Worm (Caenorhabditis elegans) whole organism, early embryonic: ENCODE data around the gene twf-2.

Source experiments
- B0310.2 ChIP-seq: sonication (generic microtip); optimal IDR thresholded peaks from 2 replicates; lab custom pipeline; 2016; ENCODE audit warnings: mild to moderate bottlenecking, missing genetic modification characterization, missing compliant biosample characterization
- F13C5.2 ChIP-seq: sonication (generic microtip); optimal IDR thresholded peaks from 2 replicates; lab custom pipeline; 2017; ENCODE audit warnings: mild to moderate bottlenecking, missing genetic modification characterization, inconsistent platforms, missing compliant biosample characterization
- aly-1 ChIP-seq: sonication (generic microtip); optimal IDR thresholded peaks from 2 replicates; lab custom pipeline; 2016; ENCODE audit warnings: missing genetic modification characterization, missing compliant biosample characterization
- ama-1 ChIP-seq: fragments of 150-350 bp; optimal IDR thresholded peaks from 2 replicates; lab custom pipeline; 2014
- ceh-13 ChIP-seq: fragments of 200-800 bp; sonication (Bioruptor generic); optimal IDR thresholded peaks from 2 replicates; lab custom pipeline; 2018; ENCODE audit warnings: mild to moderate bottlenecking, missing genetic modification characterization, missing compliant biosample characterization
- ceh-36 ChIP-seq: sonication (generic microtip); optimal IDR thresholded peaks from 2 replicates; lab custom pipeline; 2016; ENCODE audit warnings: missing genetic modification characterization, inconsistent platforms, missing compliant biosample characterization
- ets-7 ChIP-seq: sonication (generic microtip); optimal IDR thresholded peaks from 2 replicates; lab custom pipeline; 2016; ENCODE audit warnings: missing genotype, missing genetic modification characterization, missing compliant biosample characterization
- flt-1 ChIP-seq: fragments of 200-800 bp; sonication (Bioruptor generic); IDR thresholded peaks from 2 replicates; pipeline ENCODE4 v1.3.6; 2022; ENCODE audit warnings: missing genetic modification characterization, missing compliant biosample characterization
- hmbx-1 ChIP-seq: sonication (generic microtip); optimal IDR thresholded peaks from 2 replicates; lab custom pipeline; 2016; ENCODE audit warnings: mild to moderate bottlenecking, missing genetic modification characterization, missing compliant biosample characterization
- hmg-4 ChIP-seq: fragments of 200-800 bp; sonication (Bioruptor generic); optimal IDR thresholded peaks from 2 replicates; lab custom pipeline; 2018; ENCODE audit warnings: mild to moderate bottlenecking, missing genetic modification characterization, missing compliant biosample characterization
- hnd-1 ChIP-seq: sonication (generic microtip); optimal IDR thresholded peaks from 2 replicates; lab custom pipeline; 2016; ENCODE audit warnings: missing genetic modification characterization, missing compliant biosample characterization
- pes-1 ChIP-seq: fragments of 200-800 bp; sonication (Bioruptor generic); IDR thresholded peaks from 2 replicates; pipeline ENCODE4 v1.3.6; 2022; ENCODE audit warnings: missing genetic modification reagents, missing genetic modification characterization, missing compliant biosample characterization
- sea-1 ChIP-seq: fragments of 200-800 bp; sonication (Bioruptor generic); conservative IDR thresholded peaks from 2 replicates; pipeline ENCODE4 v1.3.6; 2022; ENCODE audit warnings: missing genetic modification characterization, missing compliant biosample characterization
- tbx-11 ChIP-seq: fragments of 200-800 bp; sonication (Bioruptor generic); IDR thresholded peaks from 2 replicates; pipeline ENCODE4 v1.3.6; 2022; ENCODE audit warnings: missing genetic modification characterization, missing compliant biosample characterization
- tbx-37 ChIP-seq: fragments of 200-800 bp; sonication (Bioruptor generic); conservative IDR thresholded peaks from 2 replicates; pipeline ENCODE4 v1.3.6; 2022; ENCODE audit warnings: missing genetic modification reagents, missing genetic modification characterization, missing compliant biosample characterization
- tra-4 ChIP-seq: sonication (generic microtip); optimal IDR thresholded peaks from 2 replicates; lab custom pipeline; 2017; ENCODE audit warnings: missing genetic modification characterization, missing compliant biosample characterization

twf-2 gene

DNA sequence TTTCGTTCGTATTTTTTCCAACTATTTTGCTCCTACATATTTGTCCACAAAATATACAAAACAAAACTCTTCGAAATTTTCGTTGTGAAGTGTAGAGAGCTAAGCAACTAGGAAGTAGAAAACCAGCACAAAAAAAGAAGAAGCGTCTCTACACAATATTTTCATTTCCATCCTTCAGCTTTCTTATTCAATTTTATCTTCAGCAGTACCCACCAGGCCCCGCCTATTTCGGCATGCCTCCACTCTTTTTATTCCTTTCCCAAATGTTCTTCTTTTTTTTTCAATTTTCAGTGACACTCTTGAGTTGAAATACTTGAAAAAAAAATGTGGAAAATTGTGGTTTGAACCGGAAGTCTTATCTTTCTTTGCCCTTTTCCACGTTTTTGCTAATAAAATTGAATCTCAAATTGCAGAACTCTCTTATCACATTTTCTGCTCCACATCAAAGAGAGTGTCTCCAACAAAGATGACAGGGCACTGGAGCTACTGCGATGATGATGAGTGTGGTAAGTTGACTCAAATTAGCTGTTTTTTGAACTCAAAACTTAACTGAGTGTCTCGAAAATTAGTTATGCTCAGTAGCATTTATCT, 41.2 kb downstream of the twf-2 start, which contains the start of gene cah-3:
TSS of gene cah-3 (plus strand) at position 414 of the 591 bp plus-strand sequence.
- TF ChIP-seq tra-4 (tag; lab: Kevin White, UChicago) (no peak), ceh-36 (no peak), aly-1 (tag; lab: Kevin White, UChicago) (no peak), flt-1 (GFP tag; lab: Robert Waterston, UW) (no peak), tbx-11 (GFP tag; lab: Robert Waterston, UW) (no peak), sea-1 (GFP tag; lab: Robert Waterston, UW) (no peak)

DNA sequence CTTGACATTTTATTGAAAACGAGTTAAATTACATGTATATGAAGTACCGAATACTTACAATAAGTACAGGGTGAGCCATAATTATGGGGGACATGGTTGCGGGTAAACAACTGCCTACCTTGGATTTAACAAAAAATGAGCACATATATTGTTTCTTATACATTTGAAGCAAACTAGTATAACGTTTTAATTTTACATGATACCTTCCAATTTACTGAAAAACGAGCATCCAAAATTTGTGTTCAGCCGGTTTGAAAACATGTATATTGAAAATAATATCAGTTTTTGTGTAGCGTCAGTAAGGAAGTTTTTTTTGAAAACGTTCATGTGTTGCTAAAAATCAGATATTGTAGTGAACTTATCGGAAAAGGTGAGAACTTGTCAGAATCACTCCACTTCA, 44.8 kb downstream of the twf-2 start:
- no peak for TF ChIP-seq F13C5.2
- no peak for TF ChIP-seq hmbx-1 (tag; lab: Kevin White, UChicago)
- no peak for TF ChIP-seq aly-1 (tag; lab: Kevin White, UChicago)
- no peak for TF ChIP-seq tbx-11 (GFP tag; lab: Robert Waterston, UW)
- no peak for TF ChIP-seq flt-1 (GFP tag; lab: Robert Waterston, UW)
- no peak for TF ChIP-seq B0310.2
- no peak for TF ChIP-seq ceh-36
- no peak for TF ChIP-seq pes-1 (GFP tag; lab: Robert Waterston, UW)
- no peak for TF ChIP-seq tra-4 (tag; lab: Kevin White, UChicago)
- TF ChIP-seq hmg-4 (GFP tag; lab: Kevin White, UChicago), result no peak

ce11 chrX:16494630-16495029, 48.6 kb downstream of the twf-2 start, which contains the start of gene K05G3.2:
Gene K05G3.2 (plus strand): TSS chrX:16494930.
- TF ChIP-seq ets-7, result no peak
- no peak for TF ChIP-seq hmbx-1 (tag; lab: Kevin White, UChicago)
- no peak for TF ChIP-seq tbx-37 (GFP tag; lab: Robert Waterston, UW)
- no peak for TF ChIP-seq B0310.2
- TF ChIP-seq pes-1 (GFP tag; lab: Robert Waterston, UW), result no peak
- TF ChIP-seq sea-1 (GFP tag; lab: Robert Waterston, UW), result no peak
- no peak for TF ChIP-seq ceh-13 (GFP tag; lab: Kevin White, UChicago)
- TF ChIP-seq aly-1 (tag; lab: Kevin White, UChicago), result no peak
- TF ChIP-seq ama-1, result no peak
- TF ChIP-seq hnd-1 (tag; lab: Kevin White, UChicago), result no peak
- no peak for TF ChIP-seq tbx-11 (GFP tag; lab: Robert Waterston, UW)
- no peak for TF ChIP-seq hmg-4 (GFP tag; lab: Kevin White, UChicago)
- TF ChIP-seq ceh-36, result no peak
- no peak for TF ChIP-seq flt-1 (GFP tag; lab: Robert Waterston, UW)
- TF ChIP-seq F13C5.2, result no peak
- TF ChIP-seq tra-4 (tag; lab: Kevin White, UChicago), result no peak
